Worm (Caenorhabditis elegans) whole organism, early embryonic: ENCODE measurements around the gene C08B6.11.

Experiments used
- B0310.2 ChIP-seq: sonication (generic microtip); optimal IDR thresholded peaks from 2 replicates; lab custom pipeline; 2016; ENCODE audit warnings: mild to moderate bottlenecking, missing genetic modification characterization, missing compliant biosample characterization
- aly-1 ChIP-seq: sonication (generic microtip); optimal IDR thresholded peaks from 2 replicates; lab custom pipeline; 2016; ENCODE audit warnings: missing genetic modification characterization, missing compliant biosample characterization
- ama-1 ChIP-seq: fragments of 150-350 bp; optimal IDR thresholded peaks from 2 replicates; lab custom pipeline; 2014
- ceh-13 ChIP-seq: fragments of 200-800 bp; sonication (Bioruptor generic); optimal IDR thresholded peaks from 2 replicates; lab custom pipeline; 2018; ENCODE audit warnings: mild to moderate bottlenecking, missing genetic modification characterization, missing compliant biosample characterization
- ets-7 ChIP-seq: sonication (generic microtip); optimal IDR thresholded peaks from 2 replicates; lab custom pipeline; 2016; ENCODE audit warnings: missing genotype, missing genetic modification characterization, missing compliant biosample characterization
- flt-1 ChIP-seq: fragments of 200-800 bp; sonication (Bioruptor generic); IDR thresholded peaks from 2 replicates; pipeline ENCODE4 v1.3.6; 2022; ENCODE audit warnings: missing genetic modification characterization, missing compliant biosample characterization
- hmbx-1 ChIP-seq: sonication (generic microtip); optimal IDR thresholded peaks from 2 replicates; lab custom pipeline; 2016; ENCODE audit warnings: mild to moderate bottlenecking, missing genetic modification characterization, missing compliant biosample characterization
- hnd-1 ChIP-seq: sonication (generic microtip); optimal IDR thresholded peaks from 2 replicates; lab custom pipeline; 2016; ENCODE audit warnings: missing genetic modification characterization, missing compliant biosample characterization
- pes-1 ChIP-seq: fragments of 200-800 bp; sonication (Bioruptor generic); IDR thresholded peaks from 2 replicates; pipeline ENCODE4 v1.3.6; 2022; ENCODE audit warnings: missing genetic modification reagents, missing genetic modification characterization, missing compliant biosample characterization
- scrt-1 ChIP-seq: fragments of 200-800 bp; sonication (Bioruptor generic); IDR thresholded peaks from 2 replicates; pipeline ENCODE4 v1.3.6; 2022; ENCODE audit warnings: missing genetic modification characterization, missing compliant biosample characterization
- tbx-11 ChIP-seq: fragments of 200-800 bp; sonication (Bioruptor generic); IDR thresholded peaks from 2 replicates; pipeline ENCODE4 v1.3.6; 2022; ENCODE audit warnings: missing genetic modification characterization, missing compliant biosample characterization

ce11 chrV:10158528-10158927 lies 51.1 kb downstream of the C08B6.11 start, which contains the start of gene srsx-30:
- no peak for TF ChIP-seq aly-1 (tag; lab: Kevin White, UChicago)
- no peak for TF ChIP-seq ama-1 (lab: Kevin White, UChicago)
- TF ChIP-seq flt-1 (GFP tag; lab: Robert Waterston, UW) = no peak
- no peak for TF ChIP-seq B0310.2 (tag; lab: Kevin White, UChicago)
- TF ChIP-seq tbx-11 (GFP tag; lab: Robert Waterston, UW) = no peak
- TF ChIP-seq scrt-1 (GFP tag; lab: Robert Waterston, UW) = no peak
- TF ChIP-seq hnd-1 (tag; lab: Kevin White, UChicago) = no peak
- no peak for TF ChIP-seq pes-1 (GFP tag; lab: Robert Waterston, UW)
- no peak for TF ChIP-seq ceh-13 (GFP tag; lab: Kevin White, UChicago)
- TF ChIP-seq ets-7 (tag; lab: Kevin White, UChicago) = no peak
- no peak for TF ChIP-seq hmbx-1
